Fruit fly (Drosophila melanogaster): ENCODE data around the gene Acbp5.

Gene Acbp5

dm6 chr3L:8772998-8773684 is 15.2 kb downstream of the Acbp5 start (continued):
- TF ChIP-seq CG5245 (GFP tag; optimal IDR thresholded peaks at IDR 0.05): peak; percentile 41
- TF ChIP-seq Side (GFP tag; optimal IDR thresholded peaks at IDR 0.05): peak; percentile 52
- peak; percentile 86 for TF ChIP-seq gem (tag; optimal IDR thresholded peaks at IDR 0.05)
- no peak for TF ChIP-seq vfl (GFP tag; optimal IDR thresholded peaks at IDR 0.05)
- TF ChIP-seq CG10959 (GFP tag; IDR thresholded peaks at IDR 0.05): peak; percentile 47; the same call in 1 of the 2 replicates
- peak; percentile 73; the same call in 2 of the 3 replicates for TF ChIP-seq CG11695 (GFP tag; IDR thresholded peaks at IDR 0.05)
- TF ChIP-seq CG10431 (GFP tag; optimal IDR thresholded peaks at IDR 0.05): peak; percentile 40
- peak; percentile 2 for TF ChIP-seq CG18011 (GFP tag; optimal IDR thresholded peaks at IDR 0.05)
- peak; percentile 85 for TF ChIP-seq CG12391 (tag; optimal IDR thresholded peaks at IDR 0.05)
- TF ChIP-seq aop (GFP tag; IDR thresholded peaks at IDR 0.05): no peak
- TF ChIP-seq CG17359 (tag; optimal IDR thresholded peaks at IDR 0.05): peak; percentile 79
- no peak for TF ChIP-seq Dll (GFP tag; IDR thresholded peaks at IDR 0.05; ENCODE audit: partially characterized antibody)
- peak; percentile 22; the same call in 1 of the 2 replicates for TF ChIP-seq H2.0 (GFP tag; IDR thresholded peaks at IDR 0.05)
- peak; percentile 79 for TF ChIP-seq CG33557 (GFP tag; optimal IDR thresholded peaks at IDR 0.05)
- TF ChIP-seq tx (GFP tag; optimal IDR thresholded peaks at IDR 0.05): no peak
- no peak for TF ChIP-seq emc (GFP tag; optimal IDR thresholded peaks at IDR 0.05)
- peak; percentile 80 for TF ChIP-seq CG2202 (tag; optimal IDR thresholded peaks at IDR 0.05)
- TF ChIP-seq knrl (GFP tag; IDR thresholded peaks at IDR 0.05; ENCODE audit: partially characterized antibody): 0 out of 3 replicates have a peak, but pooled peaks have one; percentile 7
- TF ChIP-seq MESR4 (GFP tag; optimal IDR thresholded peaks at IDR 0.05): no peak
- no peak for TF ChIP-seq exex (tag; optimal IDR thresholded peaks at IDR 0.05)
- no peak for TF ChIP-seq br (optimal IDR thresholded peaks at IDR 0.05)
- TF ChIP-seq CG7928 (GFP tag; optimal IDR thresholded peaks at IDR 0.05): no peak
- peak; percentile 87 for TF ChIP-seq CG2712 (tag; optimal IDR thresholded peaks at IDR 0.05)
- peak; percentile 18 for TF ChIP-seq CG17802 (tag; optimal IDR thresholded peaks at IDR 0.05)
- TF ChIP-seq CG10565 (GFP tag; optimal IDR thresholded peaks at IDR 0.05): no peak
- peak; percentile 24 for TF ChIP-seq CG18599 (GFP tag; optimal IDR thresholded peaks at IDR 0.05)
- no peak for TF ChIP-seq luna (GFP tag; optimal IDR thresholded peaks at IDR 0.05)
- peak; percentile 41 for TF ChIP-seq btn (GFP tag; optimal IDR thresholded peaks at IDR 0.05)
- no peak for TF ChIP-seq CG7987 (GFP tag; optimal IDR thresholded peaks at IDR 0.05)
- no peak for TF ChIP-seq jigr1 (GFP tag; IDR thresholded peaks at IDR 0.05)
- peak; percentile 78 for TF ChIP-seq otp (GFP tag; IDR thresholded peaks at IDR 0.05)
- no peak for TF ChIP-seq corto (GFP tag; optimal IDR thresholded peaks at IDR 0.05)
- peak; percentile 70 for TF ChIP-seq CG6272 (GFP tag; IDR thresholded peaks at IDR 0.05)
- no peak for TF ChIP-seq CG4404 (GFP tag; IDR thresholded peaks at IDR 0.05)
- no peak for TF ChIP-seq Hand (GFP tag; optimal IDR thresholded peaks at IDR 0.05)
- TF ChIP-seq sens (GFP tag): peak; percentile 96
- no peak for TF ChIP-seq fu2 (GFP tag; optimal IDR thresholded peaks at IDR 0.05)
- TF ChIP-seq MBD-R2 (GFP tag; IDR thresholded peaks at IDR 0.05): no peak
- TF ChIP-seq odd (GFP tag; optimal IDR thresholded peaks at IDR 0.05): peak; percentile 74
- no peak; the same call in 2 of the 3 replicates for TF ChIP-seq Optix (GFP tag; IDR thresholded peaks at IDR 0.05)
- peak; percentile 62 for TF ChIP-seq HLH3B (GFP tag; IDR thresholded peaks at IDR 0.05)
- no peak for TF ChIP-seq Hr39 (optimal IDR thresholded peaks at IDR 0.05)
- peak; percentile 56; the same call in 1 of the 2 replicates for TF ChIP-seq CG5953 (GFP tag; IDR thresholded peaks at IDR 0.05)
- TF ChIP-seq MTF-1 (GFP tag; optimal IDR thresholded peaks at IDR 0.05; ENCODE audit: borderline replicate concordance): no peak
- TF ChIP-seq Ada2b (GFP tag; IDR thresholded peaks at IDR 0.05): peak; percentile 66
- no peak for TF ChIP-seq CG30020 (tag; optimal IDR thresholded peaks at IDR 0.05)
- no peak for TF ChIP-seq cg (GFP tag; optimal IDR thresholded peaks at IDR 0.05)
- no peak for TF ChIP-seq pb (GFP tag; optimal IDR thresholded peaks at IDR 0.05)
- peak; percentile 39 for TF ChIP-seq CG9817 (tag; optimal IDR thresholded peaks at IDR 0.05)
- peak; percentile 39 for TF ChIP-seq Lhr (GFP tag; optimal IDR thresholded peaks at IDR 0.05)

Measured in whole organism, embryonic.